Worm (Caenorhabditis elegans) whole organism, L4 larva: ENCODE data around the gene C10C5.5.

Experiments used
- F10B5.3 ChIP-seq: sonication (generic microtip); optimal IDR thresholded peaks from 2 replicates; lab custom pipeline; 2016; ENCODE audit warnings: mild to moderate bottlenecking, missing genetic modification characterization, missing compliant biosample characterization
- Y48G9A.11 ChIP-seq: fragments of 200-800 bp; sonication (Bioruptor generic); IDR thresholded peaks from 2 replicates; pipeline ENCODE4 v1.3.6; 2022; ENCODE audit warnings: missing genetic modification reagents, missing genetic modification characterization, missing compliant biosample characterization
- ZK546.5 ChIP-seq, 2 experiments: sonication (generic microtip); optimal IDR thresholded peaks; 2 replicates each; lab custom pipeline; 2017; ENCODE audit warnings: missing biosample characterization in 2 of 2, missing genetic modification characterization in 2 of 2
- aha-1 ChIP-seq: fragments of 150-350 bp; peaks from one replicate; lab custom pipeline; 2014; ENCODE audit warnings: missing biosample characterization, missing genetic modification characterization
- ama-1 ChIP-seq: fragments of 150-350 bp; optimal IDR thresholded peaks from 2 replicates; lab custom pipeline; 2014; ENCODE audit warnings: inconsistent platforms, mixed read lengths
- attf-4 ChIP-seq: sonication (generic microtip); optimal IDR thresholded peaks from 3 replicates; lab custom pipeline; 2017; ENCODE audit warnings: missing biosample characterization, missing genetic modification characterization
- ceh-28 ChIP-seq: fragments of 150-350 bp; optimal IDR thresholded peaks from 2 replicates; lab custom pipeline; 2014; ENCODE audit warnings: missing biosample characterization, missing genetic modification reagents, missing genetic modification characterization
- ceh-62 ChIP-seq: sonication (generic microtip); optimal IDR thresholded peaks from 2 replicates; lab custom pipeline; 2017; ENCODE audit warnings: missing biosample characterization, missing genetic modification characterization
- ceh-82 ChIP-seq: sonication (generic microtip); optimal IDR thresholded peaks from 2 replicates; lab custom pipeline; 2017; ENCODE audit warnings: missing biosample characterization, missing genetic modification characterization
- ctbp-1 ChIP-seq: fragments of 200-800 bp; sonication (Bioruptor generic); IDR thresholded peaks from 2 replicates; pipeline ENCODE4 v1.3.6; 2022; ENCODE audit warnings: missing genetic modification reagents, missing genetic modification characterization, missing compliant biosample characterization
- daf-12 ChIP-seq: fragments of 150-350 bp; optimal IDR thresholded peaks from 2 replicates; lab custom pipeline; 2014; ENCODE audit warnings: missing biosample characterization, missing genetic modification reagents, missing genetic modification characterization
- daf-16 ChIP-seq, 3 experiments: sonication (generic microtip); optimal IDR thresholded peaks; 2 replicates each; lab custom pipeline; 2016 to 2017; ENCODE audit warnings: missing genetic modification characterization in 3 of 3, missing genetic modification reagents in 3 of 3, mild to moderate bottlenecking in 2 of 3, missing compliant biosample characterization in 2 of 3, missing biosample characterization in 1 of 3, moderate library complexity in 1 of 3
- daf-8 ChIP-seq: fragments of 200-800 bp; sonication (Bioruptor generic); IDR thresholded peaks from 2 replicates; pipeline ENCODE4 v1.3.6; 2022; ENCODE audit warnings: missing genetic modification characterization, missing compliant biosample characterization
- dmd-6 ChIP-seq: fragments of 200-800 bp; sonication (Bioruptor generic); IDR thresholded peaks from 2 replicates; pipeline ENCODE4 v1.3.6; 2022; ENCODE audit warnings: missing genetic modification reagents, missing genetic modification characterization, missing compliant biosample characterization
- dmd-9 ChIP-seq: fragments of 200-800 bp; sonication (Bioruptor generic); IDR thresholded peaks from 2 replicates; pipeline ENCODE4 v1.3.6; 2022; ENCODE audit warnings: missing genetic modification reagents, missing genetic modification characterization, missing compliant biosample characterization
- dpl-1 ChIP-seq: fragments of 150-350 bp; optimal IDR thresholded peaks from 2 replicates; lab custom pipeline; 2014; ENCODE audit warnings: missing biosample characterization, missing genetic modification reagents, missing genetic modification characterization
- duxl-1 ChIP-seq: sonication (generic microtip); optimal IDR thresholded peaks from 2 replicates; lab custom pipeline; 2016; ENCODE audit warnings: mild to moderate bottlenecking, missing genetic modification characterization, moderate library complexity, missing compliant biosample characterization; ENCODE audit not compliant: poor library complexity
- dve-1 ChIP-seq: sonication (generic microtip); optimal IDR thresholded peaks from 2 replicates; lab custom pipeline; 2017; ENCODE audit warnings: antibody characterized with exemption, mild to moderate bottlenecking, missing genetic modification characterization, missing compliant biosample characterization; ENCODE audit not compliant: insufficient read depth
- egl-27 ChIP-seq: sonication (generic microtip); optimal IDR thresholded peaks from 3 replicates; lab custom pipeline; 2017; ENCODE audit warnings: missing biosample characterization, missing genetic modification reagents, missing genetic modification characterization
- egl-43 ChIP-seq: fragments of 200-800 bp; sonication (Bioruptor generic); IDR thresholded peaks from 2 replicates; pipeline ENCODE4 v1.3.6; 2022; ENCODE audit warnings: missing genetic modification reagents, missing genetic modification characterization, missing compliant biosample characterization
- fkh-10 ChIP-seq: fragments of 150-350 bp; optimal IDR thresholded peaks from 2 replicates; lab custom pipeline; 2014; ENCODE audit warnings: missing biosample characterization, missing genetic modification reagents, missing genetic modification characterization
- hlh-11 ChIP-seq: fragments of 200-800 bp; sonication (Bioruptor generic); optimal IDR thresholded peaks from 2 replicates; lab custom pipeline; 2018; ENCODE audit warnings: mild to moderate bottlenecking, missing genetic modification characterization, missing compliant biosample characterization
- hlh-30 ChIP-seq: sonication (generic microtip); optimal IDR thresholded peaks from 2 replicates; lab custom pipeline; 2017; ENCODE audit warnings: antibody characterized with exemption, mild to moderate bottlenecking, missing genetic modification characterization, missing compliant biosample characterization; ENCODE audit not compliant: insufficient read depth
- hmg-1.1 ChIP-seq: fragments of 200-800 bp; sonication (Bioruptor generic); IDR thresholded peaks from 2 replicates; pipeline ENCODE4 v1.3.6; 2022; ENCODE audit warnings: missing genetic modification reagents, missing genetic modification characterization, missing compliant biosample characterization
- jun-1 ChIP-seq: fragments of 150-350 bp; optimal IDR thresholded peaks from 2 replicates; lab custom pipeline; 2014; ENCODE audit warnings: missing biosample characterization, missing genetic modification reagents, missing genetic modification characterization
- lin-15B ChIP-seq: fragments of 150-350 bp; sonication (generic microtip); optimal IDR thresholded peaks from 3 replicates; lab custom pipeline; 2014; ENCODE audit warnings: missing biosample characterization, missing genetic modification characterization
- lin-29 ChIP-seq: fragments of 200-800 bp; sonication (Bioruptor generic); IDR thresholded peaks from 2 replicates; pipeline ENCODE4 v1.3.6; 2022; ENCODE audit warnings: missing genetic modification reagents, missing genetic modification characterization, missing compliant biosample characterization
- lin-38 ChIP-seq: fragments of 200-800 bp; sonication (Bioruptor generic); IDR thresholded peaks from 2 replicates; pipeline ENCODE4 v1.3.6; 2022; ENCODE audit warnings: missing genetic modification reagents, missing genetic modification characterization, missing compliant biosample characterization
- lin-39 ChIP-seq: fragments of 150-350 bp; optimal IDR thresholded peaks from 2 replicates; lab custom pipeline; 2014; ENCODE audit warnings: missing biosample characterization, missing genetic modification reagents, missing genetic modification characterization
- lir-3 ChIP-seq: sonication (generic microtip); optimal IDR thresholded peaks from 2 replicates; lab custom pipeline; 2016; ENCODE audit warnings: mild to moderate bottlenecking, missing genetic modification characterization, missing compliant biosample characterization
- lsy-2 ChIP-seq, 2 experiments: fragments of 150-350 bp in 1 of 2; sonication (generic microtip) in 1 of 2; optimal IDR thresholded peaks; 2 replicates each; lab custom pipeline; 2014 to 2017; ENCODE audit warnings: missing biosample characterization in 2 of 2, missing genetic modification characterization in 2 of 2
- mdt-29 ChIP-seq: fragments of 200-800 bp; sonication (Bioruptor generic); IDR thresholded peaks from 2 replicates; pipeline ENCODE4 v1.3.6; 2022; ENCODE audit warnings: missing genetic modification reagents, missing genetic modification characterization, missing compliant biosample characterization
- mep-1 ChIP-seq: fragments of 150-350 bp; sonication (generic microtip); optimal IDR thresholded peaks from 3 replicates; lab custom pipeline; 2014; ENCODE audit warnings: missing biosample characterization, missing genetic modification characterization
- mes-2 ChIP-seq: sonication (generic microtip); optimal IDR thresholded peaks from 2 replicates; lab custom pipeline; 2016; ENCODE audit warnings: missing genotype, mild to moderate bottlenecking, missing genetic modification characterization, missing compliant biosample characterization; ENCODE audit not compliant: poor library complexity, severe bottlenecking
- nhr-10 ChIP-seq: fragments of 150-350 bp; optimal IDR thresholded peaks from 2 replicates; lab custom pipeline; 2014; ENCODE audit warnings: missing biosample characterization, missing genetic modification characterization
- nhr-11 ChIP-seq: fragments of 150-350 bp; optimal IDR thresholded peaks from 2 replicates; lab custom pipeline; 2014; ENCODE audit warnings: missing biosample characterization, missing genetic modification characterization
- nhr-28 ChIP-seq: fragments of 150-350 bp; optimal IDR thresholded peaks from 2 replicates; lab custom pipeline; 2014; ENCODE audit warnings: missing biosample characterization, missing genetic modification characterization
- nhr-6 ChIP-seq: fragments of 150-350 bp; optimal IDR thresholded peaks from 2 replicates; lab custom pipeline; 2014; ENCODE audit warnings: missing biosample characterization, missing genetic modification characterization
- pha-4 ChIP-seq, 2 experiments: fragments of 150-350 bp in 1 of 2; fragments of 200-800 bp in 1 of 2; sonication (Bioruptor generic) in 1 of 2; IDR thresholded peaks in 1 of 2; optimal IDR thresholded peaks in 1 of 2; 2 replicates each; pipeline versions ENCODE4 v1.3.6 to Lab custom; 2014 to 2022; ENCODE audit warnings: missing genetic modification characterization in 2 of 2, missing genetic modification reagents in 2 of 2, missing biosample characterization in 1 of 2, missing compliant biosample characterization in 1 of 2
- pqm-1 ChIP-seq: sonication (generic microtip); optimal IDR thresholded peaks from 2 replicates; lab custom pipeline; 2017; ENCODE audit warnings: missing biosample characterization, missing genetic modification characterization
- saeg-2 ChIP-seq: fragments of 200-800 bp; sonication (Bioruptor generic); IDR thresholded peaks from 2 replicates; pipeline ENCODE4 v1.3.6; 2022; ENCODE audit warnings: missing genetic modification reagents, missing genetic modification characterization, missing compliant biosample characterization
- skn-1 ChIP-seq: fragments of 150-350 bp; optimal IDR thresholded peaks from 2 replicates; lab custom pipeline; 2014; ENCODE audit warnings: missing biosample characterization, missing genetic modification characterization
- tag-97 ChIP-seq: fragments of 200-800 bp; sonication (Bioruptor generic); IDR thresholded peaks from 2 replicates; pipeline ENCODE4 v1.3.6; 2022; ENCODE audit warnings: missing genetic modification characterization, missing compliant biosample characterization
- unc-39 ChIP-seq: sonication (generic microtip); optimal IDR thresholded peaks from 2 replicates; lab custom pipeline; 2017; ENCODE audit warnings: missing biosample characterization, missing genetic modification characterization
- unc-62 ChIP-seq, 3 experiments: fragments of 150-350 bp in 1 of 3; sonication (generic microtip); optimal IDR thresholded peaks in 2 of 3; peaks in 1 of 3; 1 replicate in 1 of 3; 2 replicates in 2 of 3; lab custom pipeline; 2014 to 2017; ENCODE audit warnings: missing biosample characterization in 3 of 3, missing genetic modification characterization in 3 of 3, missing genetic modification reagents in 3 of 3, missing genotype in 1 of 3
- vab-7 ChIP-seq: fragments of 200-800 bp; sonication (Bioruptor generic); IDR thresholded peaks from 2 replicates; pipeline ENCODE4 v1.3.6; 2022; ENCODE audit warnings: missing genetic modification reagents, missing genetic modification characterization, missing compliant biosample characterization
- zag-1 ChIP-seq: fragments of 150-350 bp; optimal IDR thresholded peaks from 2 replicates; lab custom pipeline; 2014; ENCODE audit warnings: missing biosample characterization, missing genetic modification characterization
- zfp-3 ChIP-seq: fragments of 200-800 bp; sonication (Bioruptor generic); conservative IDR thresholded peaks from 2 replicates; pipeline ENCODE4 v1.3.6; 2022; ENCODE audit warnings: missing genetic modification reagents, missing genetic modification characterization, missing compliant biosample characterization
- zip-11 ChIP-seq: fragments of 200-800 bp; sonication (Bioruptor generic); IDR thresholded peaks from 2 replicates; pipeline ENCODE4 v1.3.6; 2022; ENCODE audit warnings: missing genetic modification characterization, missing compliant biosample characterization

The C10C5.5 gene

ce11 chrIV:9335552-9336251, 45.5 kb upstream of the C10C5.5 start, which contains the start of the genes coa-4 and T20D3.14:
Gene coa-4 (minus strand): TSS chrIV:9335602.
Gene T20D3.14 (minus strand): TSS chrIV:9335909.
- TF ChIP-seq ZK546.5 (tag; optimal IDR thresholded peaks at IDR 0.05; lab: Kevin White, UChicago) (no peak), dve-1 (tag; lab: Kevin White, UChicago) (peak; percentile 69), hlh-30 (tag; lab: Kevin White, UChicago) (peak; percentile 57), daf-8 (GFP tag; lab: Robert Waterston, UW) (no peak), daf-12 (tag; lab: Kevin White, UChicago) (no peak), zip-11 (GFP tag; lab: Robert Waterston, UW) (no peak), hlh-11 (peak; percentile 64), nhr-11 (tag; lab: Kevin White, UChicago) (no peak), daf-16 (GFP tag; optimal IDR thresholded peaks at IDR 0.05; lab: Kevin White, UChicago) (no peak), daf-16 (tag; optimal IDR thresholded peaks at IDR 0.05; lab: Kevin White, UChicago) (peak; percentile 64), ceh-82 (tag; lab: Kevin White, UChicago) (no peak), vab-7 (no peak), dpl-1 (GFP tag; lab: Kevin White, UChicago) (peak; percentile 35), nhr-28 (peak; percentile 27), Y48G9A.11 (GFP tag; lab: Robert Waterston, UW) (no peak), jun-1 (tag; lab: Kevin White, UChicago) (no peak), unc-39 (tag; lab: Kevin White, UChicago) (no peak), attf-4 (tag; lab: Kevin White, UChicago) (no peak), nhr-10 (tag; lab: Kevin White, UChicago) (no peak), egl-43 (GFP tag; lab: Robert Waterston, UW) (no peak), lsy-2 (tag; optimal IDR thresholded peaks at IDR 0.05; lab: Kevin White, UChicago) (peak in 1 of 2 experiments; percentile 57), aha-1 (peak; percentile 63), ama-1 (lab: Kevin White, UChicago) (no peak), ceh-28 (no peak), dmd-9 (GFP tag; lab: Robert Waterston, UW) (no peak), F10B5.3 (tag; lab: Kevin White, UChicago) (no peak), hmg-1.1 (GFP tag; lab: Robert Waterston, UW) (0 out of 2 replicates have a peak, but pooled peaks have one; percentile 40), lin-38 (GFP tag; lab: Robert Waterston, UW) (peak; percentile 29; the same call in 1 of the 2 replicates), saeg-2 (no peak), mep-1 (tag; lab: Kevin White, UChicago) (peak; percentile 55), zag-1 (tag; lab: Kevin White, UChicago) (no peak), unc-62 (GFP tag; optimal IDR thresholded peaks at IDR 0.05 in 1 of 2; lab: Kevin White, UChicago) (no peak), unc-62 (tag; optimal IDR thresholded peaks at IDR 0.05; lab: Kevin White, UChicago) (no peak), zfp-3 (GFP tag; lab: Robert Waterston, UW) (no peak), nhr-6 (tag; lab: Kevin White, UChicago) (no peak), fkh-10 (GFP tag; lab: Kevin White, UChicago) (no peak), egl-27 (no peak), dmd-6 (GFP tag; lab: Robert Waterston, UW) (peak; percentile 75), lir-3 (tag; lab: Kevin White, UChicago) (no peak), ceh-62 (tag; lab: Kevin White, UChicago) (no peak), lin-39 (tag; lab: Kevin White, UChicago) (no peak), tag-97 (GFP tag; lab: Robert Waterston, UW) (no peak), lin-29 (no peak), mdt-29 (GFP tag; lab: Robert Waterston, UW) (no peak), skn-1 (tag; lab: Kevin White, UChicago) (no peak), pha-4 (GFP tag; IDR thresholded peaks at IDR 0.05; lab: Robert Waterston, UW) (no peak), pha-4 (tag; optimal IDR thresholded peaks at IDR 0.05; lab: Kevin White, UChicago) (peak; percentile 40), pqm-1 (tag; lab: Kevin White, UChicago) (peak; percentile 24), mes-2 (peak; percentile 56), ctbp-1 (GFP tag; lab: Robert Waterston, UW) (no peak), lin-15B (no peak), duxl-1 (tag; lab: Kevin White, UChicago) (no peak)
